Worm (Caenorhabditis elegans) whole organism, early embryonic: ENCODE measurements around the gene scl-8.

Source experiments
- B0310.2 ChIP-seq: sonication (generic microtip); optimal IDR thresholded peaks from 2 replicates; lab custom pipeline; 2016; ENCODE audit warnings: mild to moderate bottlenecking, missing genetic modification characterization, missing compliant biosample characterization
- F13C5.2 ChIP-seq: sonication (generic microtip); optimal IDR thresholded peaks from 2 replicates; lab custom pipeline; 2017; ENCODE audit warnings: mild to moderate bottlenecking, missing genetic modification characterization, inconsistent platforms, missing compliant biosample characterization
- aly-1 ChIP-seq: sonication (generic microtip); optimal IDR thresholded peaks from 2 replicates; lab custom pipeline; 2016; ENCODE audit warnings: missing genetic modification characterization, missing compliant biosample characterization
- ama-1 ChIP-seq: fragments of 150-350 bp; optimal IDR thresholded peaks from 2 replicates; lab custom pipeline; 2014
- ceh-13 ChIP-seq: fragments of 200-800 bp; sonication (Bioruptor generic); optimal IDR thresholded peaks from 2 replicates; lab custom pipeline; 2018; ENCODE audit warnings: mild to moderate bottlenecking, missing genetic modification characterization, missing compliant biosample characterization
- hnd-1 ChIP-seq: sonication (generic microtip); optimal IDR thresholded peaks from 2 replicates; lab custom pipeline; 2016; ENCODE audit warnings: missing genetic modification characterization, missing compliant biosample characterization
- scrt-1 ChIP-seq: fragments of 200-800 bp; sonication (Bioruptor generic); IDR thresholded peaks from 2 replicates; pipeline ENCODE4 v1.3.6; 2022; ENCODE audit warnings: missing genetic modification characterization, missing compliant biosample characterization
- sea-1 ChIP-seq: fragments of 200-800 bp; sonication (Bioruptor generic); conservative IDR thresholded peaks from 2 replicates; pipeline ENCODE4 v1.3.6; 2022; ENCODE audit warnings: missing genetic modification characterization, missing compliant biosample characterization
- tra-4 ChIP-seq: sonication (generic microtip); optimal IDR thresholded peaks from 2 replicates; lab custom pipeline; 2017; ENCODE audit warnings: missing genetic modification characterization, missing compliant biosample characterization

DNA sequence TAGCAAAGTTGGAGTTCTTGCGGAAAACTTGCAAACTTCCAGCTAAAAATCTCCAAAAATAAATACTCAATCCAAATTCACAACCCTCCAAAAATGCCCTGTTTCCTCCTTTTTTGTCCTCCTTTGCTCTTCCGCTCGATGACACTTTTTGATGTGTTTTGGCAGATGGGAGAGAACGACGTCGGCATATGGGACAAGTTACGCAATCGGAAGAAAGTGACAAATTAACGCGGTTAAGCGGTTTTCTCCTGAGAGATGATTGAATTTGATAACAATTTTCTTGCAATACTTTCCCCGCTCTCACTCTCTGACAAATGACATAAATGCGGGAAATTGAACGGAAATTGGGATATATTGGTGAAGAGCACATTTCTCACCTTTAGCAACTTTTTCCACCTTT, 45.1 kb downstream of the scl-8 start:
- TF ChIP-seq hnd-1 (tag; lab: Kevin White, UChicago) (no peak), ceh-13 (no peak), ama-1 (lab: Kevin White, UChicago) (no peak), scrt-1 (GFP tag; lab: Robert Waterston, UW) (no peak), sea-1 (no peak), F13C5.2 (tag; lab: Kevin White, UChicago) (no peak), tra-4 (tag; lab: Kevin White, UChicago) (no peak), aly-1 (tag; lab: Kevin White, UChicago) (no peak), B0310.2 (no peak)
